Worm (Caenorhabditis elegans): ENCODE measurements around the gene fbxb-14.
"Not testable (repeated sequence)": the region's sequence is repeated elsewhere in the genome, so short reads cannot be mapped to it uniquely, and the experiment has no call there.

The fbxb-14 gene

DNA sequence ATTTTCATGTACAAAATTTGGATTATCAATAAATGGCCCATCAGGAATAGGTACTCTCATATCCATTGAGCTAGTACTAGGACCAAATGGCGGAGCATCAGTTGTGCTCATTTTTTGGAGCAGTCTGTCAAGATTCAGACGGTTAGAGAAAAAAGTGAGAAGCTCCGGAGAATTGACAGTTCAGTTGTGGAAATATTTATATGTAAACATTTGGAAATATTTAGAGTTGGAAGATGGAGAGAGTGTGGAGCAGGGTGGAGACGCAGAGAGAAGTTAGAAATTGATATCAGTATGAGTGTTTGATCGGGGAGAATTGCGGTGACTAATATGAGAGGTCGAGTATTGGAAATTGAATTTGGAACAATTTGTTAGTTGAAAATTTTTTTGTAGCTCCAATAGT is 38.6 kb upstream of the fbxb-14 start:
- TF ChIP-seq elt-2 (tag; optimal IDR thresholded peaks at IDR 0.05): peak; percentile 15
- TF ChIP-seq sox-4 (tag; optimal IDR thresholded peaks at IDR 0.05): no peak
- TF ChIP-seq unc-130 (tag; optimal IDR thresholded peaks at IDR 0.05): no peak
- TF ChIP-seq lin-35 (GFP tag; optimal IDR thresholded peaks at IDR 0.05): peak in 1 of 2 experiments; percentile 18
- TF ChIP-seq lin-14 (GFP tag; optimal IDR thresholded peaks at IDR 0.05): no peak

- TF ChIP-seq lin-39 (tag; optimal IDR thresholded peaks at IDR 0.05) (no peak), unc-30 (tag; optimal IDR thresholded peaks at IDR 0.05) (no peak), unc-98 (GFP tag; IDR thresholded peaks at IDR 0.05) (no peak)
Observed at ce11 chrII:614701-615100, 32.2 kb upstream of the fbxb-14 start.

- TF ChIP-seq lsy-2, sptf-1, zag-1 (tag; optimal IDR thresholded peaks at IDR 0.05): not testable (repeated sequence)
Observed at ce11 chrII:612361-612760, 29.8 kb upstream of the fbxb-14 start, which contains the start of gene clec-118. Gene clec-118 (minus strand): TSS chrII:612461.

DNA sequence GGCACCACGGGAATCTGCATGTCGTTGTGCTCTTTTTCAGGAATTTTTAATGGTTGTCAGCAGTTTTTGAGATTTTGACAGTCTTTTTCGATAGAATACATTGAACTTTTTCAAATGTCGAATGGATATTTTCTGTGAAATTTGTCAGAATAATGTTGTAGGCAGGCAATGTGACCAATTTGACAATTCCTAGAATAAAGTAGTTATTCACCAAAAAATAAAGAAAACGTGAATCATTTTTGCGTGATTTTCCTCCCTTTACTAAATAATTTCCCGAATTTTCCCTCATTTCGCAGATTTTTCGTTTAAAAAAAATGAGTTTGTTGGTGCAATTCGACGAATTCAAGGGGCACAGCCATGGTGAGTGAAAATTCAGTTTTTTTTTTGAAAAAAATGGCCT is 26.2 kb upstream of the fbxb-14 start, which contains the start of gene W04H10.1:
Gene W04H10.1 (plus strand): TSS at position 301 of the 400 bp plus-strand sequence.
- TF ChIP-seq ceh-90 (tag; optimal IDR thresholded peaks at IDR 0.05) (no peak), zip-4 (GFP tag; optimal IDR thresholded peaks at IDR 0.05) (no peak), lsy-2 (tag; optimal IDR thresholded peaks at IDR 0.05) (no peak), unc-62 (GFP tag; optimal IDR thresholded peaks at IDR 0.05) (no peak), lir-3 (tag; optimal IDR thresholded peaks at IDR 0.05; ENCODE audit: poor library complexity) (no peak), jun-1 (tag; optimal IDR thresholded peaks at IDR 0.05) (no peak), Y116A8C.19 (tag; optimal IDR thresholded peaks at IDR 0.05; ENCODE audit: borderline replicate concordance) (no peak), lin-14 (GFP tag; optimal IDR thresholded peaks at IDR 0.05) (no peak), unc-30 (tag; optimal IDR thresholded peaks at IDR 0.05) (no peak), elt-2 (tag; optimal IDR thresholded peaks at IDR 0.05) (no peak), mdl-1 (tag; optimal IDR thresholded peaks at IDR 0.05) (no peak), swsn-7 (tag; optimal IDR thresholded peaks at IDR 0.05) (no peak), sup-37 (GFP tag; optimal IDR thresholded peaks at IDR 0.05) (no peak), sptf-1 (tag; optimal IDR thresholded peaks at IDR 0.05) (no peak)

DNA sequence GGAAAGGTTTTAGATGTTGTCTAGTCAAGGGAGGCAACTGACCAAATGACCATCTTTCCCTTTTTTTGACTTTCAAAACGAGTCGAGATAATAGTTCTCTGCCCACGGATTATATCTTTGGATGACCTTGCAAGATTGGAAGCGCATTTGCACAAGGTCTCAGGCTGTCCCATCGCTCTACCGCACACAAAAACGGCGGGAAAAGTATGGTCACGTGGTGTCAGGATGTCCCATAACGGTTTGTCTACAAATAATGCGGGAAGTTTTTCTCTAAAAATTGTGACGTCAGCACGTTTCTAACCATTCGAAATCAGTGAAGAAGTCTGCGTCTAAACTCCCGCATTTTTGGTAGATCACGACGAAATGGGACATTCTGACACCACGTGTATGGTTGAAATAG is 25.8 kb upstream of the fbxb-14 start, which contains the start of gene W04H10.6:
Gene W04H10.6 (minus strand): TSS at position 101 of the 400 bp plus-strand sequence.
- TF ChIP-seq snu-23 (GFP tag; optimal IDR thresholded peaks at IDR 0.05) (peak; percentile 31), dpl-1 (GFP tag; optimal IDR thresholded peaks at IDR 0.05) (peak in 2 of 3 experiments; percentile 20 to 24), blmp-1 (tag; optimal IDR thresholded peaks at IDR 0.05) (peak; percentile 36), hlh-4 (tag; optimal IDR thresholded peaks at IDR 0.05) (no peak), egl-27 (tag; optimal IDR thresholded peaks at IDR 0.05) (no peak), lin-35 (GFP tag; optimal IDR thresholded peaks at IDR 0.05) (no peak), nhr-85 (tag) (peak; percentile 78), hpl-2 (GFP tag; optimal IDR thresholded peaks at IDR 0.05) (no peak), rnt-1 (tag; optimal IDR thresholded peaks at IDR 0.05) (no peak), fkh-10 (GFP tag; optimal IDR thresholded peaks at IDR 0.05) (no peak), sup-37 (GFP tag; optimal IDR thresholded peaks at IDR 0.05) (no peak), unc-130 (tag; optimal IDR thresholded peaks at IDR 0.05) (no peak), dsc-1 (tag; optimal IDR thresholded peaks at IDR 0.05) (no peak), tlp-1 (tag; optimal IDR thresholded peaks at IDR 0.05) (no peak), lir-3 (tag; optimal IDR thresholded peaks at IDR 0.05; ENCODE audit: poor library complexity) (no peak)

- TF ChIP-seq vab-15 (tag; optimal IDR thresholded peaks at IDR 0.05): no peak
- TF ChIP-seq ceh-82 (tag; optimal IDR thresholded peaks at IDR 0.05): no peak
- no peak for TF ChIP-seq nhr-11 (tag; optimal IDR thresholded peaks at IDR 0.05)
- TF ChIP-seq lin-13 (GFP tag; optimal IDR thresholded peaks at IDR 0.05): no peak
- no peak for TF ChIP-seq fkh-4 (tag; optimal IDR thresholded peaks at IDR 0.05; ENCODE audit: borderline replicate concordance)
- no peak for TF ChIP-seq fkh-10 (GFP tag; optimal IDR thresholded peaks at IDR 0.05)
- TF ChIP-seq nhr-77 (tag; optimal IDR thresholded peaks at IDR 0.05): no peak
- no peak for TF ChIP-seq sup-37 (GFP tag; optimal IDR thresholded peaks at IDR 0.05)
- no peak for TF ChIP-seq dsc-1 (tag; optimal IDR thresholded peaks at IDR 0.05)
Observed at ce11 chrII:606033-606432, 23.5 kb upstream of the fbxb-14 start, which contains the start of gene W04H10.5. Gene W04H10.5 (plus strand): TSS chrII:606333.
